Worm (Caenorhabditis elegans) whole organism, L4 larva: ENCODE data around the gene lin-9.
"Not testable (repeated sequence)": the region's sequence is repeated elsewhere in the genome, so short reads cannot be mapped to it uniquely, and the experiment has no call there.

Source experiments
- R02D3.7 ChIP-seq: fragments of 150-350 bp; sonication (generic microtip); optimal IDR thresholded peaks from 3 replicates; lab custom pipeline; 2014; ENCODE audit warnings: missing biosample characterization, missing genetic modification characterization
- ceh-82 ChIP-seq: sonication (generic microtip); optimal IDR thresholded peaks from 2 replicates; lab custom pipeline; 2017; ENCODE audit warnings: missing biosample characterization, missing genetic modification characterization
- daf-16 ChIP-seq, 3 experiments: sonication (generic microtip); optimal IDR thresholded peaks; 2 replicates each; lab custom pipeline; 2016 to 2017; ENCODE audit warnings: missing genetic modification characterization in 3 of 3, missing genetic modification reagents in 3 of 3, mild to moderate bottlenecking in 2 of 3, missing compliant biosample characterization in 2 of 3, missing biosample characterization in 1 of 3, moderate library complexity in 1 of 3
- fos-1 ChIP-seq: fragments of 150-350 bp; optimal IDR thresholded peaks from 2 replicates; lab custom pipeline; 2014; ENCODE audit warnings: missing biosample characterization, missing genetic modification characterization
- lin-13 ChIP-seq: fragments of 150-350 bp; optimal IDR thresholded peaks from 2 replicates; lab custom pipeline; 2014; ENCODE audit warnings: missing biosample characterization, missing genetic modification reagents, missing genetic modification characterization
- nhr-11 ChIP-seq: fragments of 150-350 bp; optimal IDR thresholded peaks from 2 replicates; lab custom pipeline; 2014; ENCODE audit warnings: missing biosample characterization, missing genetic modification characterization
- unc-39 ChIP-seq: sonication (generic microtip); optimal IDR thresholded peaks from 2 replicates; lab custom pipeline; 2017; ENCODE audit warnings: missing biosample characterization, missing genetic modification characterization

- TF ChIP-seq lin-13; nhr-11 (tag; lab: Kevin White, UChicago); ceh-82 (tag; lab: Kevin White, UChicago); R02D3.7 (tag; lab: Kevin White, UChicago); fos-1; daf-16 (GFP tag; optimal IDR thresholded peaks at IDR 0.05; lab: Kevin White, UChicago); daf-16 (tag; optimal IDR thresholded peaks at IDR 0.05; lab: Kevin White, UChicago); unc-39 (tag; lab: Kevin White, UChicago): not testable (repeated sequence)
Observed at ce11 chrIII:8901078-8901477, 2.9 kb downstream of the lin-9 start.
